Fruit fly (Drosophila melanogaster) whole organism, embryonic: ENCODE data around the gene CG14273.

Experiments
- ATbp ChIP-seq: fragments of 200-800 bp; sonication (Bioruptor generic); optimal IDR thresholded peaks from 2 replicates; lab custom pipeline; 2017; ENCODE audit warnings: missing biosample characterization, mild to moderate bottlenecking, missing genetic modification characterization, missing genetic modification reagents
- BtbVII ChIP-seq: fragments of 200-800 bp; sonication (Bioruptor generic); optimal IDR thresholded peaks from 3 replicates; lab custom pipeline; 2017; ENCODE audit warnings: missing biosample characterization, mild to moderate bottlenecking, missing genetic modification characterization
- CG10321 ChIP-seq: fragments of 200-800 bp; sonication (Bioruptor generic); IDR thresholded peaks from 2 replicates; pipeline ENCODE4 v1.3.6; 2022; ENCODE audit warnings: missing biosample characterization, missing genetic modification characterization
- CG13624 ChIP-seq: fragments of 200-800 bp; sonication (Bioruptor generic); optimal IDR thresholded peaks from 2 replicates; lab custom pipeline; 2016; ENCODE audit warnings: missing biosample characterization, missing genetic modification characterization
- CG14441 ChIP-seq: fragments of 200-800 bp; sonication (Bioruptor generic); IDR thresholded peaks from 2 replicates; pipeline ENCODE4 v1.3.6; 2022; ENCODE audit warnings: missing biosample characterization, missing genetic modification characterization
- CG1603 ChIP-seq: fragments of 200-800 bp; sonication (Bioruptor generic); optimal IDR thresholded peaks from 2 replicates; lab custom pipeline; 2019; ENCODE audit warnings: missing biosample characterization, mild to moderate bottlenecking, missing genetic modification characterization, moderate library complexity
- CG16779 ChIP-seq: fragments of 200-800 bp; sonication (Bioruptor generic); IDR thresholded peaks from 2 replicates; pipeline ENCODE4 v1.3.6; 2022; ENCODE audit warnings: missing biosample characterization, missing genetic modification characterization
- CG16815 ChIP-seq: fragments of 200-800 bp; sonication (Bioruptor generic); optimal IDR thresholded peaks from 3 replicates; lab custom pipeline; 2017; ENCODE audit warnings: missing biosample characterization, mild to moderate bottlenecking, missing genetic modification characterization
- CG17385 ChIP-seq: fragments of 200-800 bp; sonication (Bioruptor generic); optimal IDR thresholded peaks from 3 replicates; lab custom pipeline; 2018; ENCODE audit warnings: missing biosample characterization, mild to moderate bottlenecking, missing genetic modification characterization
- CG30020 ChIP-seq: fragments of 200-800 bp; optimal IDR thresholded peaks from 2 replicates; lab custom pipeline; 2019; ENCODE audit warnings: missing biosample characterization, mild to moderate bottlenecking, missing genetic modification characterization, moderate library complexity
- CG32532 ChIP-seq: fragments of 200-800 bp; sonication (Bioruptor generic); IDR thresholded peaks from 2 replicates; pipeline ENCODE4 v1.3.6; 2022; ENCODE audit warnings: missing biosample characterization, missing genetic modification characterization
- CG33213 ChIP-seq: fragments of 200-800 bp; sonication (Bioruptor generic); optimal IDR thresholded peaks from 3 replicates; lab custom pipeline; 2016; ENCODE audit warnings: missing biosample characterization, missing genetic modification characterization
- CG34376 ChIP-seq: fragments of 200-800 bp; sonication (Bioruptor generic); optimal IDR thresholded peaks from 2 replicates; lab custom pipeline; 2018; ENCODE audit warnings: missing biosample characterization, mild to moderate bottlenecking, missing genetic modification characterization
- CG4328 ChIP-seq: fragments of 200-800 bp; sonication (Bioruptor generic); optimal IDR thresholded peaks from 3 replicates; lab custom pipeline; 2017; ENCODE audit warnings: missing biosample characterization, missing genetic modification reagents, missing genetic modification characterization
- CG7745 ChIP-seq: fragments of 200-800 bp; sonication (Bioruptor generic); optimal IDR thresholded peaks from 2 replicates; lab custom pipeline; 2018; ENCODE audit warnings: missing biosample characterization, mild to moderate bottlenecking, missing genetic modification characterization, moderate library complexity
- CG7786 ChIP-seq: fragments of 200-800 bp; sonication (Bioruptor generic); optimal IDR thresholded peaks from 2 replicates; lab custom pipeline; 2016; ENCODE audit warnings: missing biosample characterization, missing genetic modification characterization
- CG9437 ChIP-seq: fragments of 200-800 bp; sonication (Bioruptor generic); optimal IDR thresholded peaks from 2 replicates; lab custom pipeline; 2018; ENCODE audit warnings: missing biosample characterization, mild to moderate bottlenecking, missing genetic modification characterization
- CG9609 ChIP-seq: fragments of 200-800 bp; sonication (Bioruptor generic); optimal IDR thresholded peaks from 3 replicates; lab custom pipeline; 2016; ENCODE audit warnings: missing biosample characterization, missing genetic modification characterization
- CG9876 ChIP-seq: fragments of 200-800 bp; sonication (Bioruptor generic); optimal IDR thresholded peaks from 2 replicates; lab custom pipeline; 2016; ENCODE audit warnings: missing biosample characterization, missing genetic modification characterization
- D ChIP-seq, 2 experiments: fragments of 200-800 bp in 1 of 2; fragments of >200 bp in 1 of 2; sonication (Bioruptor generic) in 1 of 2; optimal IDR thresholded peaks; 2 replicates in 1 of 2; 3 replicates in 1 of 2; lab custom pipeline; 2017; ENCODE audit warnings: mild to moderate bottlenecking in 1 of 2, missing biosample characterization in 1 of 2, missing genetic modification characterization in 1 of 2, missing genetic modification reagents in 1 of 2
- Doc3 ChIP-seq: fragments of 200-800 bp; sonication (Bioruptor generic); IDR thresholded peaks from 3 replicates; pipeline ENCODE4 v1.3.6; 2022; ENCODE audit warnings: missing biosample characterization, missing genetic modification characterization; ENCODE audit not compliant: partially characterized antibody
- E2f1 ChIP-seq: fragments of 200-800 bp; sonication (Bioruptor generic); IDR thresholded peaks from 2 replicates; pipeline ENCODE4 v1.3.6; 2022; ENCODE audit warnings: missing biosample characterization, missing genetic modification characterization
- GATAe ChIP-seq: fragments of 200-800 bp; sonication (Bioruptor generic); conservative IDR thresholded peaks from 2 replicates; pipeline ENCODE4 v1.3.6; 2022; ENCODE audit warnings: missing biosample characterization, missing genetic modification characterization
- HLH54F ChIP-seq: fragments of 200-800 bp; sonication (Bioruptor generic); optimal IDR thresholded peaks from 3 replicates; lab custom pipeline; 2016; ENCODE audit warnings: missing biosample characterization, missing genetic modification characterization
- Hr51 ChIP-seq, 2 experiments: fragments of 200-800 bp; sonication (Bioruptor generic); optimal IDR thresholded peaks; 2 replicates in 1 of 2; 3 replicates in 1 of 2; lab custom pipeline; 2016 to 2018; ENCODE audit warnings: missing biosample characterization in 2 of 2, missing genetic modification characterization in 2 of 2, mild to moderate bottlenecking in 1 of 2, moderate library complexity in 1 of 2
- Lhr ChIP-seq: fragments of 200-800 bp; sonication (Bioruptor generic); optimal IDR thresholded peaks from 3 replicates; lab custom pipeline; 2017; ENCODE audit warnings: mild to moderate bottlenecking, missing biosample characterization, missing genetic modification reagents, missing genetic modification characterization
- Max ChIP-seq: fragments of 200-800 bp; sonication (Bioruptor generic); optimal IDR thresholded peaks from 2 replicates; lab custom pipeline; 2016; ENCODE audit warnings: missing biosample characterization, mild to moderate bottlenecking, missing genetic modification characterization
- Nf-YC ChIP-seq: fragments of 200-800 bp; optimal IDR thresholded peaks from 3 replicates; lab custom pipeline; 2019; ENCODE audit warnings: missing biosample characterization, mild to moderate bottlenecking, missing genetic modification characterization, moderate library complexity
- Side ChIP-seq: fragments of 200-800 bp; sonication (Bioruptor generic); optimal IDR thresholded peaks from 2 replicates; lab custom pipeline; 2016; ENCODE audit warnings: missing biosample characterization, missing genetic modification characterization
- Sox102F ChIP-seq: fragments of 200-800 bp; sonication (Bioruptor generic); optimal IDR thresholded peaks from 2 replicates; lab custom pipeline; 2018; ENCODE audit warnings: missing biosample characterization, mild to moderate bottlenecking, missing genetic modification characterization, moderate library complexity
- Sry-β ChIP-seq: fragments of 200-800 bp; sonication (Bioruptor generic); optimal IDR thresholded peaks from 2 replicates; lab custom pipeline; 2018; ENCODE audit warnings: missing biosample characterization, mild to moderate bottlenecking, missing genetic modification characterization, moderate library complexity
- ato ChIP-seq: fragments of 200-800 bp; sonication (Bioruptor generic); IDR thresholded peaks from 2 replicates; pipeline ENCODE4 v1.3.6; 2022; ENCODE audit warnings: missing biosample characterization, missing genetic modification characterization; ENCODE audit not compliant: partially characterized antibody
- chif ChIP-seq, 2 experiments: fragments of 200-800 bp; sonication (Bioruptor generic); optimal IDR thresholded peaks; 3 replicates each; lab custom pipeline; 2016; ENCODE audit warnings: missing biosample characterization in 2 of 2, missing genetic modification characterization in 2 of 2
- chinmo ChIP-seq: fragments of 200-800 bp; sonication (Bioruptor generic); IDR thresholded peaks from 4 replicates; pipeline ENCODE4 v1.3.6; 2022; ENCODE audit warnings: missing biosample characterization, missing genetic modification characterization; ENCODE audit not compliant: partially characterized antibody
- corto ChIP-seq: fragments of 200-800 bp; sonication (Bioruptor generic); optimal IDR thresholded peaks from 2 replicates; lab custom pipeline; 2016; ENCODE audit warnings: missing biosample characterization, mild to moderate bottlenecking, missing genetic modification characterization, moderate library complexity
- gcm2 ChIP-seq: fragments of 200-800 bp; sonication (Bioruptor generic); optimal IDR thresholded peaks from 2 replicates; lab custom pipeline; 2016; ENCODE audit warnings: missing biosample characterization, missing genetic modification characterization
- jigr1 ChIP-seq: fragments of 200-800 bp; sonication (Bioruptor generic); IDR thresholded peaks from 3 replicates; pipeline ENCODE4 v1.3.6; 2022; ENCODE audit warnings: missing biosample characterization, missing genetic modification characterization
- kay ChIP-seq: fragments of 200-800 bp; sonication (Bioruptor generic); optimal IDR thresholded peaks from 2 replicates; lab custom pipeline; 2016; ENCODE audit warnings: missing biosample characterization, missing genetic modification characterization
- pita ChIP-seq: fragments of 200-800 bp; sonication (Bioruptor generic); optimal IDR thresholded peaks from 2 replicates; lab custom pipeline; 2017; ENCODE audit warnings: missing biosample characterization, mild to moderate bottlenecking, missing genetic modification characterization
- sens ChIP-seq: fragments of 200-800 bp; sonication (Bioruptor generic); peaks from one replicate; lab custom pipeline; 2016; ENCODE audit warnings: missing biosample characterization, missing genetic modification characterization
- shn ChIP-seq: fragments of 200-800 bp; sonication (Bioruptor generic); optimal IDR thresholded peaks from 3 replicates; lab custom pipeline; 2016; ENCODE audit warnings: missing biosample characterization, missing genetic modification characterization
- so ChIP-seq: fragments of 200-800 bp; sonication (Bioruptor generic); IDR thresholded peaks from 3 replicates; pipeline ENCODE4 v1.3.6; 2022; ENCODE audit warnings: missing biosample characterization, missing genetic modification characterization
- sug ChIP-seq: fragments of 200-800 bp; optimal IDR thresholded peaks from 2 replicates; lab custom pipeline; 2019; ENCODE audit warnings: missing biosample characterization, mild to moderate bottlenecking, missing genetic modification characterization, moderate library complexity
- tx ChIP-seq: fragments of 200-800 bp; sonication (Bioruptor generic); optimal IDR thresholded peaks from 2 replicates; lab custom pipeline; 2016; ENCODE audit warnings: missing biosample characterization, missing genetic modification characterization
- zfh1 ChIP-seq: fragments of 200-800 bp; sonication (Bioruptor generic); IDR thresholded peaks from 3 replicates; pipeline ENCODE4 v1.3.6; 2022; ENCODE audit warnings: missing biosample characterization, missing genetic modification characterization

CG14273 gene

dm6 chr2L:8351864-8352263 is 9.4 kb downstream of the CG14273 start, which contains the start of gene Mur29B:
Gene Mur29B, plus strand, starts transcription at chr2L:8352187.
- TF ChIP-seq sug (tag; lab: Kevin White, UChicago), result peak; percentile 54
- TF ChIP-seq CG4328, result no peak
- peak; percentile 51 for TF ChIP-seq corto (GFP tag; lab: Kevin White, UChicago)
- 0 out of 2 replicates have a peak, but pooled peaks have one; percentile 26 for TF ChIP-seq GATAe (GFP tag; lab: Robert Waterston, UW)
- peak; percentile 7; the same call in 1 of the 2 replicates for TF ChIP-seq CG32532 (GFP tag; lab: Robert Waterston, UW)
- no peak for TF ChIP-seq HLH54F (GFP tag; lab: Kevin White, UChicago)
- peak; percentile 29 for TF ChIP-seq sens (GFP tag; lab: Kevin White, UChicago)

dm6 chr2L:8355419-8355818 is 12.9 kb downstream of the CG14273 start:
- TF ChIP-seq CG1603 (tag; lab: Kevin White, UChicago) (no peak), CG16815 (GFP tag; lab: Kevin White, UChicago) (no peak), CG9437 (GFP tag; lab: Kevin White, UChicago) (peak; percentile 91), kay (peak; percentile 35), chinmo (GFP tag; lab: Robert Waterston, UW) (0 out of 4 replicates have a peak, but pooled peaks have one; percentile 46), CG7745 (tag; lab: Kevin White, UChicago) (no peak), CG10321 (GFP tag; lab: Robert Waterston, UW) (0 out of 2 replicates have a peak, but pooled peaks have one; percentile 29), Nf-YC (tag; lab: Kevin White, UChicago) (no peak)

- TF ChIP-seq pita (GFP tag; lab: Kevin White, UChicago), result no peak
- TF ChIP-seq CG13624, result no peak
- TF ChIP-seq CG16779 (GFP tag; lab: Robert Waterston, UW), result no peak
- peak; percentile 6 for TF ChIP-seq Max (GFP tag; lab: Kevin White, UChicago)
- TF ChIP-seq Sry-β (GFP tag; lab: Kevin White, UChicago), result no peak
- TF ChIP-seq CG1603 (tag; lab: Kevin White, UChicago), result no peak
- TF ChIP-seq CG17385 (GFP tag; lab: Kevin White, UChicago), result peak; percentile 10
- no peak for TF ChIP-seq CG9609
- TF ChIP-seq so (GFP tag; lab: Robert Waterston, UW), result no peak
- TF ChIP-seq Sox102F (GFP tag; lab: Kevin White, UChicago), result peak; percentile 20
- TF ChIP-seq jigr1 (GFP tag; lab: Robert Waterston, UW), result no peak
- TF ChIP-seq tx (GFP tag; lab: Kevin White, UChicago), result no peak
- TF ChIP-seq Side (GFP tag; lab: Kevin White, UChicago), result no peak
- TF ChIP-seq CG9876, result no peak
- TF ChIP-seq gcm2 (GFP tag; lab: Kevin White, UChicago), result no peak
- no peak for TF ChIP-seq CG7786 (GFP tag; lab: Kevin White, UChicago)
- peak in 1 of 2 experiments; percentile 7 for TF ChIP-seq Hr51 (GFP tag; optimal IDR thresholded peaks at IDR 0.05; lab: Kevin White, UChicago)
- TF ChIP-seq CG14441, result no peak
- no peak for TF ChIP-seq sug (tag; lab: Kevin White, UChicago)
- TF ChIP-seq ato, result no peak
- TF ChIP-seq shn (GFP tag; lab: Kevin White, UChicago), result no peak
- no peak for TF ChIP-seq D (optimal IDR thresholded peaks at IDR 0.05; lab: Kevin White, UChicago)
- peak; percentile 46 for TF ChIP-seq D (GFP tag; optimal IDR thresholded peaks at IDR 0.05; lab: Kevin White, UChicago)
- TF ChIP-seq ATbp, result peak; percentile 44
- TF ChIP-seq corto (GFP tag; lab: Kevin White, UChicago), result no peak
- no peak for TF ChIP-seq Lhr (GFP tag; lab: Kevin White, UChicago)
- no peak for TF ChIP-seq CG33213 (GFP tag; lab: Kevin White, UChicago)
- TF ChIP-seq BtbVII (GFP tag; lab: Kevin White, UChicago), result no peak
- no peak for TF ChIP-seq Doc3 (GFP tag; lab: Robert Waterston, UW)
- TF ChIP-seq chif (GFP tag; optimal IDR thresholded peaks at IDR 0.05; lab: Kevin White, UChicago), result no peak
- no peak for TF ChIP-seq E2f1 (GFP tag; lab: Robert Waterston, UW)
- TF ChIP-seq CG34376 (GFP tag; lab: Kevin White, UChicago), result no peak
- TF ChIP-seq zfh1, result no peak
- no peak for TF ChIP-seq CG30020
These were observed 18.9 kb downstream of the CG14273 start for dm6 chr2L:8361204-8361952.
